Fruit fly (Drosophila melanogaster) S2 (cell line): ENCODE results near the gene Nup153.

Source experiments
- CG8478 ChIP-seq: fragments of >200 bp; optimal IDR thresholded peaks from 2 replicates; lab custom pipeline; 2018
- CTCF ChIP-seq, 2 experiments: fragments of >200 bp; optimal IDR thresholded peaks; 2 replicates each; lab custom pipeline; 2018

- TF ChIP-seq CG8478 (lab: Kevin White, UChicago) (no peak), CTCF (optimal IDR thresholded peaks at IDR 0.05; lab: Kevin White, UChicago) (no peak)
Observed at dm6 chrX:16651625-16652024, 52.6 kb downstream of the Nup153 start.
